Worm (Caenorhabditis elegans): Measurements from ENCODE around the gene rskd-1.

ce11 chrV:12296122-12296521, 7.7 kb upstream of the rskd-1 start:
- no peak for TF ChIP-seq ama-1 (optimal IDR thresholded peaks at IDR 0.05)
- no peak for TF ChIP-seq sox-2 (GFP tag; IDR thresholded peaks at IDR 0.05)
- no peak for TF ChIP-seq unc-55 (GFP tag; optimal IDR thresholded peaks at IDR 0.05)
